Worm (Caenorhabditis elegans) whole organism, dauer: ENCODE results near the gene ttyh-1.

ENCODE experiments used
- unc-62 ChIP-seq: sonication (generic microtip); optimal IDR thresholded peaks from 2 replicates; lab custom pipeline; 2017; ENCODE audit warnings: missing biosample characterization, missing genetic modification reagents, missing genetic modification characterization

ttyh-1 gene

DNA sequence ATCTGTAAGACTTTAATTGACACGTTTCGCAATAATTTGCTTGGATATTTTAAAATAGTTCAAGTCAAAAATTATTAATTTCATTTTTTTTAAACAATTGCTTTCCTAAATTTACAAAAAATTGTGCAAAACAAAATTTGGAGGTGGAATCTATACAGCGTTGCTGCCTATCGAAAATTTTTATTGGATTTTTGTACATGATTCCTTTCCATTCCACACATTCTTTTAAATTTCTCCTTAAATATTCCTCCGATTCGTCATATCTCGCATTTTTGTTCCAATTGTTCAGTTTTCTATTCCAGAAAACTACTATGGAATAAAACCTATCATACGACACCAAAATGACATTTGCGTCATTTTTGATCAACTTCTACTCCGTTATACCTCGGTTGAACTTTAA lies at the start of gene ttyh-1:
Gene ttyh-1, plus strand, starts transcription at position 301 of the 400 bp plus-strand sequence.
- TF ChIP-seq unc-62 (GFP tag; lab: Kevin White, UChicago), result no peak

DNA sequence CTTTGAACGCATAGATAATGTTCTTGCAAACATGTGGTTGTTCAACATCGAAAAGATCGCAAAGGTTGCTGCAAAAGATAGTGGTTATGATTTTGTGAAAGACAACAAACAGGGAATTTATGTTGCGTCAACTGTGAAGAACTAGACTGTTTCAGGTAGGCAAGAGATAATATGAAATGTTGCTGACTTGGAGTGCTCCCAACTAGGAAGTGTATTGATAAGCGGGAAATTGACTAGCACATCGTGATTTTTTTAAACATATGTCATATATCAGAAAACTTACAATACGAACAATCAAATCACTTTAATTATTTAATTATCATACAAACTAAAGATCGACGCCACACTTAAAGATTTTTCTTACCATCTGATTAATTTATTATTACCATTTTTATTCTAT lies 45.3 kb upstream of the ttyh-1 start:
- no peak for TF ChIP-seq unc-62 (GFP tag; lab: Kevin White, UChicago)

DNA sequence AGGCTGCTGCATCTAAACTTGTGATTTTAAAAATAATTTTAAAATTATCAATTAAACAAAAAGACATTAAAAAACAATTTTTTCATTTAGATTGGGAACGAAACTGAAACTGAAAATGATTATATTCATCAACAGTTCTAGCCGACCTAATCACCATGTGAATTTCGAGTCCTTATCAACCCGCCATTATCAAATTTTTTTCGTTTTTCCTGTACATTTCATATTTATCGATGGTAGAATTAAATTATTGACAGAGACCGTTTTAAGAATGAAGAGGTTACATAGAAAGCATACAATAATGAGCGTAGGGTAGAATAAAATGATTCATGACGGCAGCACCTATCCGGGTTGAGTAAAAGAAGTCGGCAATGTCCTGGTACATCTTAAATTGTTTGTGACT lies 44.3 kb upstream of the ttyh-1 start, which contains the start of gene asm-2:
Gene asm-2, minus strand, starts transcription at position 12 of the 400 bp plus-strand sequence.
- no peak for TF ChIP-seq unc-62 (GFP tag; lab: Kevin White, UChicago)

DNA sequence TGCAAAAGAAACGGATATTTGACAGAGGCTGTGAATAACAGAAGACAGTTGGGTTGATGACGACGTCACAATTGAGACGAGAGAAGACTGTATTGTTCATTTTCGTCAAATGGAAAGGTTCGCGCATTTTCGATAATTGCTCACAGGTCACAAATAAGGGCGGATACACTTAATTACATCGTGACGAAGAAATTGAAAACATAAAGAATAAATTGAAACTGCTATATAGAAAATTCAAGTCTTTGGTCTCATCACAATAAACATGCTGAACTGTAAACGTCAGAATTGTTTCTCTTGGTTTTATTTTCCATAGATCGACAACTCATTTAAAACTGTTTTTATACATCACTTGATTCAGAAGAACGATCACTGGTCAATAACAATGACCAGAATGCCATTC lies 41.7 kb upstream of the ttyh-1 start, which contains the start of gene ZK455.5:
Gene ZK455.5, minus strand, starts transcription at position 101 of the 400 bp plus-strand sequence.
- TF ChIP-seq unc-62 (GFP tag; lab: Kevin White, UChicago), result no peak

DNA sequence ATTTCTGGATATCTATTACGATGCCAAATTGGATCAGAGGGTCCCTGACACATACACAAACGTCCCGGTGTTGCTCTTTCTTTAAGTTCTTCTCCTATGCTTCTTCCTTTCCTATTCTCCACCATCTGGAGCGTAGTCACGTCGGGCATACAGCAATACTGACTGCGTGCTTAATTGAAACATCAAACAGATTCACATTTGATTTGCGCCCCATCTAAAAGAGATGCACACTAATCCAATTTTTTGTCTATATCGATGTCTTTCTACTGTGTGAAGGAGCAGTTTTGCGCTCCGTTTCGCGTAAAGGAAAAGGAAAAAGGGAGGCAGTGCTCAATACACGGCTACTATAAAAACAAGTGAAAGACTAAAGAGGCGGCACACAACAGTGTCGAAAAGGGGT lies 39.8 kb upstream of the ttyh-1 start:
- TF ChIP-seq unc-62 (GFP tag; lab: Kevin White, UChicago), result no peak

DNA sequence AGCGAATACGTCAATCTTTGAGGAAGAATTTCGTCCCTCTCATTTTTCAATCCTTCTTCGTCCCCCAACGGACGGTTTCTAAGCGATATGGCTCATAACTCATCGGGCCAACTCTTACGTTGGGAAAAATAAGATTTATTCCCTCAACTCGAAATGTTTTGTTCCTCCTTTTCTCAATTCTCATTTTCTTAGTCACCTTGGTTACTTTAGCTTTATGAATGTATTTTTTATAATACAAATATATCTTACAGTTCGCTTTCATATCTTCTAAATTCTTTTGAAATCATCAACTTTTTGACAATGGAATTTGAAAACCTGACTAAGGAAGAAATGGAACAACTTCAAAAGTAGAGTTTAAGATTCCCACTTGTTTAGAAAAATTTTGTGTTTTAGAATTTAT lies 39.1 kb upstream of the ttyh-1 start, which contains the start of gene npr-9:
Gene npr-9, plus strand, starts transcription at position 301 of the 400 bp plus-strand sequence.
- no peak for TF ChIP-seq unc-62 (GFP tag; lab: Kevin White, UChicago)

DNA sequence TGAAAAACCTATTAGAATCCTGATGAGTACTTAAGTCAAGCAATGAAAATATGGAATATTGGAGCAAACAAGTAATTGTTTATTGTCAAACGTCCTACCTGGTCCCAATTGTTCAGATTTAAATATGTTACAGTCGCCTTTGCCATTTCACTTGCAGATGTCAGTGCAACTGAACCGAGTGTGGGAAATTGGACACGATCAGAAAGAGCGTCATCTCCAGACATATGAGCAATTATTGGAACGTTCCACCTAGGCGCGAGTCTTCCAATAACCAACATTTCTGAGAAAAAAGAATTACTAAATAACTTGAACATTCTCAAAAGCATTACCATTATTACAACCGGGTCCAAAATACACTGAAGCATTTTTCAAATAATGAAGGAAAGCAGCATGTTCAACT lies 31.4 kb upstream of the ttyh-1 start:
- no peak for TF ChIP-seq unc-62 (GFP tag; lab: Kevin White, UChicago)

DNA sequence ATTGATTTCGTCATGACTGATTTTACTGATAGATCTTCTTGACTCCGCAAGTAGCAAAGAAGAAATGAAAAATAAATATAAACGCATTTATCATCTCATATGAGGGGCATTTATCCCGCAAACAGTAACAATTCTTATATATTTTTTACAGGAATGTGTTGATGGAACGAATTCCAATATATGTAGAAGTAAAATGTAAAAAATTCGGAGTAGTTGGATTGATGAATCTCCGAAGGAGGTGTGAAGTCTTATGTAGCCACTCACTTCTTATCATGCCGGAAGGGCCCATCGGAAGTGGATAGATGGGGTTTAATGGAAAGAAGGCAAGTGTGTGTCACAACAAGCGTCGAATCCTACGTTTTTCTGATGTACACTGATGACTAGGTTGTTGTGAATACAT lies 30.7 kb upstream of the ttyh-1 start, which contains the start of gene gcy-9:
Gene gcy-9, minus strand, starts transcription at position 101 of the 400 bp plus-strand sequence.
- no peak for TF ChIP-seq unc-62 (GFP tag; lab: Kevin White, UChicago)

DNA sequence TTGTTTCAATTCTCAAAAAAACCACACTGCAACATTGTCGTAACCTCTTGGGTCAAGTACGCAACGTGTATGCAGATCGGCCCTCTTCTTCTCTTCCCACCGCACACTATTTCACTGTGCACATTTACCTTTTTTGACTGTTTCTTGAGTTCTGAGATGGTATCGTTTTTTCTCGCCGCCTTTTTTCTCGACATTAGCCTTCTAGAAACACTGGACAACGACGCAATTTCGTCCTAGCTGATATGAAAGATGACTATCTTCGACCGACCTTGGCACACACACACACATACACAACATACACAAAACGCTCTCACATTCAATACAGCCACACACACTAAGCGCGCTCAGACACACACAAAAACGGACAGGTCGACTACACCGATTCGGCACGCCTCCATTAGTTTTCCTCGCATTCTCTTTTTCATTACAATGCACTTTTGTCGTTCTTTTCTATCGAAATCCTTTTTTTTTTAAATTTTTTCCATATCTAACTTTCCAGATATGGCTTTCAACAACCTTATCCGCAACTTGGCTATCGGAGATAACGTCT lies 29.1 kb upstream of the ttyh-1 start, which contains the start of gene aco-1:
Gene aco-1, plus strand, starts transcription at position 500 of the 550 bp plus-strand sequence.
- TF ChIP-seq unc-62 (GFP tag; lab: Kevin White, UChicago), result no peak

DNA sequence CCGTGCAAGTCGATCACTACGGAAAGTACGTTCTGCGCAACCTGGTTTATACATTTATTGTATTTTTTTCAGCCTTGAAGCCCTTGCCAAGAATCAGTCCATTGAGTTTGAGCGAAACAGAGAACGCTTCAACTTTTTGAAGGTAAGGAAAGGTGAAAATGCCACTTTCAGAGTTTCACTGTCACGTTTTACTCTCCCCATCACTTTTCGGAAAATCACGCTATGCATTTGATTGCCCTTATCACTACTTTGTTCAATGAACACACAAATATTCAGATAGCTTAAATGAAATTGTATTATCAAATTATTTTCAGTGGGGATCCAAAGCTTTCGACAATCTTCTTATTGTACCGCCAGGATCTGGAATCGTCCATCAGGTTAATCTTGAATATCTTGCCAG lies 28.0 kb upstream of the ttyh-1 start:
- no peak for TF ChIP-seq unc-62 (GFP tag; lab: Kevin White, UChicago)

DNA sequence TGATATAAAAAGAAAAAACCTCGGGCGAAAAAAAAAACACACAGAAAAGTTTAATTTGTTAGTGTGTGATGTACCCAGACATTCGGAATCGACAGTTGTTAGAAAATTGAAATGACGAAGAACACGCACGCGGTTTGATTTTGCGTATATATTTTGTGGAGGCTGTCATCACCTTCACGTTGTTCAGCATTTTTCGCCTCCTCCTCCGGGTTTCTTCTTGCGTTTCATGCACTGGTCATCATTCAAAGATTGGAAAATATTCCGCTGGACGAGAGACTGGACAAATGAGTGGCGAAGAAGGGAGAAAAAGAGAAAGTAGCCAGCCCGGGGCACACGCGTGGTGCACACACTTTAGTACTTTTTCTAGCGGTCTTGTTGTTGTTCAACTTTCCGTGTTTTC lies 23.6 kb upstream of the ttyh-1 start:
- no peak for TF ChIP-seq unc-62 (GFP tag; lab: Kevin White, UChicago)

DNA sequence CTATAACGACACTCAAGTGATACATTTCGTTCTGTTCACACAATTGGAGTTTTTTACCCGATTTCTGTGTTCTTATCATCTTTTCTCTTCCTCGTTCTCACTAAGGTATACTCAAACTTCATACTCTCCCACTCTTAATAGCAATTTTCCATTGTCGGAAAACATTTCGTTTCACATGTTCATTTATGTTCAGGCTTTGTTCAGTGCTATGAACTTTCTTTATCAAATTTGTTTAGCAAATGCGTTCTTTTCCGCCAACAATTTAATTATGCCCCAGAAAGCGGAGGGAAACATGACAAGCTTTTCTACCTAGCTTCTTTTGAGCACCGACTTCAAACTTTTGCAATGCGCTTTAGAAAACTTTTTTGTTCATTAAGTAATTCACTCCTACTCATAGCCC lies 23.0 kb upstream of the ttyh-1 start:
- no peak for TF ChIP-seq unc-62 (GFP tag; lab: Kevin White, UChicago)

DNA sequence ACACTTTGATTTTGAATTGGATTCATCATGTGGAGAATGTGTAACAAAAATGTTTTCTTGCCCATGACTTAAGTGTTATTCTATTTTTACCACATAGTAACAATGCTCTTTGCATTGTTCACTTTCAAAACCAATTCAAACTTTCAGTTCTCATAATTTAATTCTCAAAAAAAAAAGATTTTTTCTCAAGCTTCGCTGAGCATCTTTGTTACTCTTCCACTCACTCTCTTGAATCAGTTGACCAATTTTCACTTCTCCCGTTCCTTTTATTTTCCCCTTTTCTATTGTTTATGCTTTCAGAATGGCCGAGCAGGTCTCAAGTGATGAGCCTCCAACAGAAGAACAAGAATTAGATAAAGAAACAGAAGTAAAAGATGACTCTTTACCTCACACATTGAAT lies 22.4 kb upstream of the ttyh-1 start, which contains the start of gene oct-2:
Gene oct-2, plus strand, starts transcription at position 301 of the 400 bp plus-strand sequence.
- TF ChIP-seq unc-62 (GFP tag; lab: Kevin White, UChicago), result no peak

DNA sequence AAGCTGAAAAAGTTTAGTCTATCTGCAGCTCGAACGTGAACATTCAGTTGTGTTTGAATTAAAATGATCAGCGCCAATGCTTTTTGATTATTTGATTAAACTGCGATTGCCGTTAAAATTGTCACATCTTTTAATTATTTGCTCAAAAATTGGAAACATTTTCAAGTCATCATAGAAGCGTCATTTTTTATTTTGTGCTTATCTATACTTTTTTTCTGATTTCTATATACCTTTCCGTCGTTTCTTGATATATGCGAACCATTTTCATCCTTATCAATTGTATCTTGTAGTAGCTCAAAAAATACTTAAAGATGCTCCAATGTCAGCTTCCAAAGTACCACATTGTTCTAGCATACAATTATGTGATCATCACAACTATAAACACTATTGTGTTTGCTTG lies 17.2 kb upstream of the ttyh-1 start:
- TF ChIP-seq unc-62 (GFP tag; lab: Kevin White, UChicago), result no peak

DNA sequence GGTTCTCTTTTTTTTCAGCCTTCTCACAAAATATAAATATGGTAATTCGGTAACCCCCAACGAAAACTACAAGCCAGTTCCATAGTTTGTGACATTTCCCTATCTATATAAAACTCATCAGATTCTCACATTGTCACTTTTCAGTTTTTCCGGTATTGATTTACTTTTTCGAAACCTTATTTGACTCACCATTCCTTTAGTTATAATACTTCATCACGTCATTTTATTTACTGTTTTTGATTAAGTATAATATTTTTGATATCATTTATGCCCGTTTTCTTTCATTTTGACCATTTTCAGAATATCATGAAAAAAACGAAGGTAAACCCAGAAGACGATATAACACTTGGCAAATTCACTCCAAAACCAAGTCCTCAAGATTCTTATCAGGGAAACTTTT lies 16.7 kb upstream of the ttyh-1 start, which contains the start of gene pgp-3:
Gene pgp-3, plus strand, starts transcription at position 301 of the 400 bp plus-strand sequence.
- no peak for TF ChIP-seq unc-62 (GFP tag; lab: Kevin White, UChicago)

DNA sequence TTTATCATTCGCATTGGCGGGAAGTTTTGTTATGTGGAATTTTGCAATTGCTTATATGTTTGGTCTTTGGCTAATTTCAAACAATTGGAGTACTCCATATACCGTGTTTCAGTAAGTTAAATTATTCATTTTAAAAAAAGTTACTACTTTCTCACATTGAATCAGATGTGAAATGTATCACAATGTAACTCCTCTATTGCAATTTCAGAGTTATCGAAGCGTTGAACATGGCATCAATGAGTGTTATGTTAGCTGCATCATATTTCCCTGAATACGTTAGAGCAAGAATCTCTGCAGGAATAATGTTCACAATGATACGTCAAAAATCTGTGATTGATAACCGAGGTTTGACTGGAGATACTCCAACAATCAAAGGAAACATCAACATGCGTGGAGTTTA lies 12.7 kb upstream of the ttyh-1 start:
- TF ChIP-seq unc-62 (GFP tag; lab: Kevin White, UChicago), result no peak

DNA sequence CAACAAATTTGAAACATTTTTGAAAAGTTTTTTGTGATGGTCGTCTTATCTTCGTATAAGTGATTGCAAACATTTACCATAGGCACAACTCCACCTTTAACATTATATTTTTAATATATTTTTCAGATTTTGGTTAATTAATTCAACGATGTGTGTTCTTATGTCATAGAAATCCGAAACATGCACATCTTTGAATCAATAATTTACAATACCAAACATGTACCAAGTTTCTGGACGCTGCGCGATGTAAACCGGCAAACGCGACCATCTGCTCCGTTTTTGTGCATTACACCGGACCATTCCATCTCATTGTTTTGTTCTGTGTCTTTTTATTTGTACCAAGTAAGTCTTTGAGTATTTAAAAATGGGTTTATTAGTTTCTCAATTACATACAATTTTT lies 11.0 kb upstream of the ttyh-1 start, which contains the start of gene pgp-4:
Gene pgp-4, plus strand, starts transcription at position 301 of the 400 bp plus-strand sequence.
- TF ChIP-seq unc-62 (GFP tag; lab: Kevin White, UChicago), result no peak
